Fruit fly (Drosophila melanogaster): Measurements from ENCODE around the gene Yp3.

Gene Yp3

DNA sequence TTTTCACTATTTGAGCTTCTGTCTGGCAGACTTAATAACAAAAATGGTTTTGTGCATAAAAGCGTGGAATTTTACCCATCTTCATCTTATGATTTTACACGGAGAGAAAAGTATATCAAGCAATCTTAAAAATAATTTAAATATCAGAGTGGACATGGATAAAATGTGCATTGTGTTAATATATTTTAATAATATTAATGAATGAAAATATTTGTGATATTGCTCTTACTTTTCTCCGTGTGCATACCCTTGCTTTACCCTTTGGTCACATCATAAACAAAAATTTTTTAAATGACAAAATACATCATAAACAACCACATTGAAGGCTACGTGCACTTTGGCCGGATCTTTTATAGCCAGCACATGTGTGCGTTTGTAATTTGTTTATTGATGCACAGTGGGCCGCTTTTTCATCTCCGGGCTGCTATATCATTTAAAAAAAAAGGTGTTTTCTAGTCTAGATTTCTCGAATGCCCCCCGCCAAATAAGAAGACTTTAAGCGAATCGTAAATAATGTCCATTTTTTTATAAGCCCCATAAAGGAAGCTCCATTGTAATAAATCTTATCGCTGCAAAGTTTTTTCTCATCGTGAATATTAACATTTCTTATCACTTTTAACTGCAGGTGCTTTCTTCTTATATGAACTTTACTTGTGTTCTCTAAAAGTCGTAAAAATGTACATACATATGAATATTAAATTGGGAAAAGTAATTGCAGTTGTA, 5.2 kb downstream of the Yp3 start (continued):
- TF ChIP-seq CG5180 (GFP tag; optimal IDR thresholded peaks at IDR 0.05) (peak; percentile 14), HLH54F (GFP tag; optimal IDR thresholded peaks at IDR 0.05) (no peak), CG12659 (GFP tag; optimal IDR thresholded peaks at IDR 0.05) (peak; percentile 38), CG10959 (GFP tag; IDR thresholded peaks at IDR 0.05) (peak; percentile 31; the same call in 1 of the 2 replicates), CG10209 (GFP tag; optimal IDR thresholded peaks at IDR 0.05) (peak; percentile 43), dpn (GFP tag; optimal IDR thresholded peaks at IDR 0.05) (peak in 1 of 2 experiments; percentile 55), br (optimal IDR thresholded peaks at IDR 0.05) (no peak), D19B (GFP tag; optimal IDR thresholded peaks at IDR 0.05) (peak; percentile 8), fu2 (GFP tag; optimal IDR thresholded peaks at IDR 0.05) (no peak), Abd-B (GFP tag; optimal IDR thresholded peaks at IDR 0.05) (peak; percentile 60), Rx (GFP tag; IDR thresholded peaks at IDR 0.05) (peak; percentile 8; the same call in 1 of the 2 replicates), dan (GFP tag; IDR thresholded peaks at IDR 0.05) (no peak), Atf6 (GFP tag; IDR thresholded peaks at IDR 0.05) (peak; percentile 34; the same call in 1 of the 2 replicates), Sox100B (GFP tag; optimal IDR thresholded peaks at IDR 0.05) (peak; percentile 29), CG14441 (GFP tag; IDR thresholded peaks at IDR 0.05) (peak; percentile 57), Dbx (GFP tag; IDR thresholded peaks at IDR 0.05) (0 out of 3 replicates have a peak, but pooled peaks have one; percentile 15), CG12299 (tag; optimal IDR thresholded peaks at IDR 0.05) (no peak), CG11695 (GFP tag; IDR thresholded peaks at IDR 0.05) (peak; percentile 57; the same call in 1 of the 3 replicates), ken (GFP tag; IDR thresholded peaks at IDR 0.05) (0 out of 3 replicates have a peak, but pooled peaks have one; percentile 45), eve (GFP tag; optimal IDR thresholded peaks at IDR 0.05) (no peak), Dek (tag; optimal IDR thresholded peaks at IDR 0.05) (peak; percentile 3), CG1603 (tag; optimal IDR thresholded peaks at IDR 0.05) (peak; percentile 35), CG17361 (GFP tag; IDR thresholded peaks at IDR 0.05) (no peak; the same call in 2 of the 3 replicates), Stat92E (GFP tag; optimal IDR thresholded peaks at IDR 0.05) (no peak), Atf-2 (GFP tag; optimal IDR thresholded peaks at IDR 0.05) (peak; percentile 19), HmgD (GFP tag; optimal IDR thresholded peaks at IDR 0.05) (no peak), CG2875 (GFP tag; optimal IDR thresholded peaks at IDR 0.05) (peak; percentile 44), CG1529 (GFP tag; optimal IDR thresholded peaks at IDR 0.05) (no peak), pan (optimal IDR thresholded peaks at IDR 0.05) (no peak), pan (GFP tag; optimal IDR thresholded peaks at IDR 0.05 in 1 of 2, IDR thresholded peaks at IDR 0.05 in 1 of 2) (peak in 1 of 2 experiments; percentile 56), Gug (GFP tag; IDR thresholded peaks at IDR 0.05) (peak; percentile 39; the same call in 2 of the 4 replicates), CG1792 (GFP tag; optimal IDR thresholded peaks at IDR 0.05) (no peak), Rfx (GFP tag; IDR thresholded peaks at IDR 0.05) (peak; percentile 60), CG17829 (tag; optimal IDR thresholded peaks at IDR 0.05) (peak; percentile 42), CG7786 (GFP tag; optimal IDR thresholded peaks at IDR 0.05) (no peak), CoRest (tag; optimal IDR thresholded peaks at IDR 0.05) (peak; percentile 48), CG13296 (GFP tag; optimal IDR thresholded peaks at IDR 0.05) (peak; percentile 39), Asciz (GFP tag; optimal IDR thresholded peaks at IDR 0.05) (no peak), CG16863 (GFP tag; optimal IDR thresholded peaks at IDR 0.05) (no peak), p53 (GFP tag; optimal IDR thresholded peaks at IDR 0.05) (no peak), pita (GFP tag; optimal IDR thresholded peaks at IDR 0.05) (no peak), CG2712 (tag; optimal IDR thresholded peaks at IDR 0.05) (peak; percentile 66), row (GFP tag; IDR thresholded peaks at IDR 0.05) (peak; percentile 63), CG6791 (GFP tag; IDR thresholded peaks at IDR 0.05; ENCODE audit: partially characterized antibody) (no peak), CG8281 (tag; optimal IDR thresholded peaks at IDR 0.05) (peak; percentile 9), pros (GFP tag; optimal IDR thresholded peaks at IDR 0.05) (no peak), Hmr (GFP tag; optimal IDR thresholded peaks at IDR 0.05) (peak; percentile 35), Sox102F (GFP tag; optimal IDR thresholded peaks at IDR 0.05) (peak; percentile 79), nau (GFP tag; optimal IDR thresholded peaks at IDR 0.05) (no peak)
